Fruit fly (Drosophila melanogaster): ENCODE results near the gene CG5516.
A peak's percentile ranks its signal among the peaks of the same experiment; 100 is the strongest.

- TF ChIP-seq CG34406 (GFP tag; optimal IDR thresholded peaks at IDR 0.05) (peak; percentile 76), CG8119 (GFP tag; IDR thresholded peaks at IDR 0.05) (peak; percentile 86), OdsH (GFP tag; optimal IDR thresholded peaks at IDR 0.05) (peak; percentile 78), Lpt (GFP tag; optimal IDR thresholded peaks at IDR 0.05) (peak; percentile 70)
These were observed 20.9 kb downstream of the CG5516 start for dm6 chr3R:15984483-15985118.

Data from whole organism, prepupa.